Worm (Caenorhabditis elegans) whole organism, L1 larva: ENCODE results near the gene C03H5.6.
A peak's percentile ranks its signal among the peaks of the same experiment; 100 is the strongest.

Source experiments
- C04F5.9 ChIP-seq: sonication (generic microtip); optimal IDR thresholded peaks from 2 replicates; lab custom pipeline; 2016; ENCODE audit warnings: missing genetic modification characterization, missing compliant biosample characterization
- C16A3.4 ChIP-seq: fragments of 150-350 bp; optimal IDR thresholded peaks from 2 replicates; lab custom pipeline; 2014; ENCODE audit warnings: missing biosample characterization, missing genetic modification characterization
- F16B12.6 ChIP-seq: fragments of 150-350 bp; optimal IDR thresholded peaks from 2 replicates; lab custom pipeline; 2014; ENCODE audit warnings: missing biosample characterization, missing genetic modification characterization
- aha-1 ChIP-seq: fragments of 150-350 bp; optimal IDR thresholded peaks from 2 replicates; lab custom pipeline; 2014; ENCODE audit warnings: missing biosample characterization, missing genetic modification characterization
- ama-1 ChIP-seq: fragments of 150-350 bp; optimal IDR thresholded peaks from 2 replicates; lab custom pipeline; 2014
- blmp-1 ChIP-seq: fragments of 150-350 bp; optimal IDR thresholded peaks from 2 replicates; lab custom pipeline; 2014; ENCODE audit warnings: missing biosample characterization, missing genetic modification characterization
- ceh-8 ChIP-seq: fragments of 200-800 bp; sonication (Bioruptor generic); optimal IDR thresholded peaks from 2 replicates; lab custom pipeline; 2018; ENCODE audit warnings: mild to moderate bottlenecking, missing genetic modification characterization, moderate library complexity, missing compliant biosample characterization
- ceh-82 ChIP-seq, 3 experiments: fragments of 150-350 bp in 1 of 3; sonication (generic microtip) in 2 of 3; optimal IDR thresholded peaks; 2 replicates each; lab custom pipeline; 2014 to 2017; ENCODE audit warnings: missing biosample characterization in 3 of 3, missing genetic modification characterization in 3 of 3
- ces-1 ChIP-seq: fragments of 150-350 bp; optimal IDR thresholded peaks from 2 replicates; lab custom pipeline; 2014; ENCODE audit warnings: missing biosample characterization, missing genetic modification reagents, missing genetic modification characterization
- dpl-1 ChIP-seq, 3 experiments: fragments of 150-350 bp in 2 of 3; sonication (generic microtip) in 1 of 3; optimal IDR thresholded peaks; 2 replicates each; lab custom pipeline; 2014 to 2017; ENCODE audit warnings: missing biosample characterization in 3 of 3, missing genetic modification characterization in 3 of 3, missing genetic modification reagents in 3 of 3
- dsc-1 ChIP-seq: sonication (generic microtip); optimal IDR thresholded peaks from 2 replicates; lab custom pipeline; 2016; ENCODE audit warnings: mild to moderate bottlenecking, missing genetic modification characterization, missing compliant biosample characterization
- efl-1 ChIP-seq, 4 experiments: fragments of 150-350 bp; optimal IDR thresholded peaks in 3 of 4; peaks in 1 of 4; 1 replicate in 1 of 4; 2 replicates in 3 of 4; lab custom pipeline; 2014; ENCODE audit warnings: missing biosample characterization in 2 of 4, missing genetic modification characterization in 2 of 4, missing genetic modification reagents in 2 of 4
- egl-27 ChIP-seq, 2 experiments: fragments of 150-350 bp in 1 of 2; sonication (generic microtip); optimal IDR thresholded peaks; 3 replicates each; lab custom pipeline; 2017 to 2018; ENCODE audit warnings: missing biosample characterization in 2 of 2, missing genetic modification characterization in 2 of 2, missing genetic modification reagents in 2 of 2
- ets-5 ChIP-seq: fragments of 200-800 bp; sonication (Bioruptor generic); IDR thresholded peaks from 2 replicates; pipeline ENCODE4 v1.3.6; 2022; ENCODE audit warnings: missing genetic modification characterization, missing compliant biosample characterization
- fos-1 ChIP-seq: fragments of 150-350 bp; optimal IDR thresholded peaks from 2 replicates; lab custom pipeline; 2014; ENCODE audit warnings: missing biosample characterization, missing genetic modification characterization
- grh-1 ChIP-seq: fragments of 200-800 bp; sonication (Bioruptor generic); IDR thresholded peaks from 2 replicates; pipeline ENCODE4 v1.3.6; 2022; ENCODE audit warnings: missing genetic modification reagents, missing genetic modification characterization, missing compliant biosample characterization
- hlh-17 ChIP-seq: fragments of 200-800 bp; sonication (Bioruptor generic); optimal IDR thresholded peaks from 2 replicates; lab custom pipeline; 2018; ENCODE audit warnings: missing genetic modification characterization, mild to moderate bottlenecking, missing compliant biosample characterization, moderate library complexity, borderline replicate concordance
- hlh-4 ChIP-seq: sonication (generic microtip); optimal IDR thresholded peaks from 2 replicates; lab custom pipeline; 2016; ENCODE audit warnings: mild to moderate bottlenecking, missing genetic modification characterization, missing compliant biosample characterization
- hpl-2 ChIP-seq: fragments of 150-350 bp; optimal IDR thresholded peaks from 2 replicates; lab custom pipeline; 2014; ENCODE audit warnings: missing biosample characterization, missing genetic modification reagents, missing genetic modification characterization
- isw-1 ChIP-seq: fragments of 200-800 bp; sonication (Bioruptor generic); IDR thresholded peaks from 2 replicates; pipeline ENCODE4 v1.3.6; 2022; ENCODE audit warnings: missing genetic modification characterization, missing compliant biosample characterization
- lin-13 ChIP-seq: fragments of 150-350 bp; optimal IDR thresholded peaks from 2 replicates; lab custom pipeline; 2014; ENCODE audit warnings: missing biosample characterization, missing genetic modification reagents, missing genetic modification characterization
- lin-35 ChIP-seq, 2 experiments: fragments of 150-350 bp; optimal IDR thresholded peaks; 2 replicates each; lab custom pipeline; 2014; ENCODE audit warnings: missing biosample characterization in 2 of 2, missing genetic modification characterization in 2 of 2, missing genetic modification reagents in 2 of 2
- lin-39 ChIP-seq: fragments of 150-350 bp; optimal IDR thresholded peaks from 2 replicates; lab custom pipeline; 2014; ENCODE audit warnings: missing biosample characterization, missing genetic modification reagents, missing genetic modification characterization
- lsy-2 ChIP-seq, 2 experiments: fragments of 150-350 bp; optimal IDR thresholded peaks; 2 replicates each; lab custom pipeline; 2014; ENCODE audit warnings: missing biosample characterization in 2 of 2, missing genetic modification characterization in 2 of 2
- mab-9 ChIP-seq: fragments of 200-800 bp; sonication (Bioruptor generic); IDR thresholded peaks from 2 replicates; pipeline ENCODE4 v1.3.6; 2022; ENCODE audit warnings: missing genetic modification reagents, missing genetic modification characterization, missing compliant biosample characterization
- mef-2 ChIP-seq: fragments of 150-350 bp; optimal IDR thresholded peaks from 2 replicates; lab custom pipeline; 2014; ENCODE audit warnings: missing biosample characterization, missing genetic modification characterization
- mep-1 ChIP-seq: fragments of 150-350 bp; optimal IDR thresholded peaks from 2 replicates; lab custom pipeline; 2014; ENCODE audit warnings: missing biosample characterization, missing genetic modification characterization
- nhr-19 ChIP-seq: fragments of 200-800 bp; sonication (Bioruptor generic); conservative IDR thresholded peaks from 2 replicates; pipeline ENCODE4 v1.3.6; 2022; ENCODE audit warnings: missing genetic modification characterization, missing compliant biosample characterization
- nhr-20 ChIP-seq: sonication (generic microtip); optimal IDR thresholded peaks from 2 replicates; lab custom pipeline; 2016; ENCODE audit warnings: mild to moderate bottlenecking, missing genetic modification characterization, missing compliant biosample characterization
- nhr-28 ChIP-seq: fragments of 150-350 bp; optimal IDR thresholded peaks from 2 replicates; lab custom pipeline; 2014; ENCODE audit warnings: missing biosample characterization, missing genetic modification characterization
- nhr-47 ChIP-seq: sonication (generic microtip); optimal IDR thresholded peaks from 2 replicates; lab custom pipeline; 2016; ENCODE audit warnings: mild to moderate bottlenecking, missing genetic modification characterization, moderate library complexity, missing compliant biosample characterization
- nhr-71 ChIP-seq: sonication (generic microtip); optimal IDR thresholded peaks from 2 replicates; lab custom pipeline; 2016; ENCODE audit warnings: mild to moderate bottlenecking, missing genetic modification characterization, moderate library complexity, missing compliant biosample characterization
- nhr-76 ChIP-seq: sonication (generic microtip); optimal IDR thresholded peaks from 2 replicates; lab custom pipeline; 2017; ENCODE audit warnings: missing biosample characterization, missing genetic modification characterization
- nhr-77 ChIP-seq: fragments of 150-350 bp; optimal IDR thresholded peaks from 2 replicates; lab custom pipeline; 2014; ENCODE audit warnings: missing biosample characterization, missing genetic modification characterization
- nhr-84 ChIP-seq: sonication (generic microtip); optimal IDR thresholded peaks from 2 replicates; lab custom pipeline; 2017; ENCODE audit warnings: missing biosample characterization, missing genetic modification characterization
- nhr-85 ChIP-seq: sonication (generic microtip); peaks from one replicate; lab custom pipeline; 2016; ENCODE audit warnings: missing genetic modification characterization, inconsistent platforms, missing compliant biosample characterization
- nhr-90 ChIP-seq: sonication (generic microtip); optimal IDR thresholded peaks from 2 replicates; lab custom pipeline; 2016; ENCODE audit warnings: mild to moderate bottlenecking, missing genetic modification characterization, missing compliant biosample characterization; ENCODE audit not compliant: poor library complexity
- skn-1 ChIP-seq: fragments of 150-350 bp; optimal IDR thresholded peaks from 2 replicates; lab custom pipeline; 2014; ENCODE audit warnings: missing biosample characterization, missing genetic modification characterization
- snu-23 ChIP-seq: sonication (generic microtip); optimal IDR thresholded peaks from 2 replicates; lab custom pipeline; 2016; ENCODE audit warnings: missing genetic modification characterization, missing compliant biosample characterization
- sox-4 ChIP-seq: sonication (generic microtip); optimal IDR thresholded peaks from 2 replicates; lab custom pipeline; 2016; ENCODE audit warnings: missing genetic modification characterization, missing compliant biosample characterization
- sup-37 ChIP-seq: fragments of 200-800 bp; sonication (Bioruptor generic); optimal IDR thresholded peaks from 2 replicates; lab custom pipeline; 2018; ENCODE audit warnings: mild to moderate bottlenecking, missing genetic modification characterization, missing compliant biosample characterization
- swsn-7 ChIP-seq: sonication (generic microtip); optimal IDR thresholded peaks from 2 replicates; lab custom pipeline; 2016; ENCODE audit warnings: missing genetic modification characterization, missing compliant biosample characterization
- tbx-2 ChIP-seq: sonication (generic microtip); optimal IDR thresholded peaks from 2 replicates; lab custom pipeline; 2016; ENCODE audit warnings: missing genetic modification characterization, missing compliant biosample characterization
- tlp-1 ChIP-seq: fragments of 150-350 bp; optimal IDR thresholded peaks from 2 replicates; lab custom pipeline; 2014; ENCODE audit warnings: missing biosample characterization, missing genetic modification characterization
- unc-130 ChIP-seq: fragments of 150-350 bp; optimal IDR thresholded peaks from 2 replicates; lab custom pipeline; 2017; ENCODE audit warnings: missing biosample characterization, missing genetic modification characterization, inconsistent platforms
- unc-30 ChIP-seq: sonication (generic microtip); optimal IDR thresholded peaks from 2 replicates; lab custom pipeline; 2017; ENCODE audit warnings: missing biosample characterization, missing genetic modification characterization
- unc-86 ChIP-seq: sonication (generic microtip); optimal IDR thresholded peaks from 2 replicates; lab custom pipeline; 2016; ENCODE audit warnings: missing genetic modification characterization, missing compliant biosample characterization
- xbp-1 ChIP-seq: sonication (generic microtip); optimal IDR thresholded peaks from 2 replicates; lab custom pipeline; 2016; ENCODE audit warnings: missing genetic modification characterization, missing compliant biosample characterization

Gene C03H5.6

DNA sequence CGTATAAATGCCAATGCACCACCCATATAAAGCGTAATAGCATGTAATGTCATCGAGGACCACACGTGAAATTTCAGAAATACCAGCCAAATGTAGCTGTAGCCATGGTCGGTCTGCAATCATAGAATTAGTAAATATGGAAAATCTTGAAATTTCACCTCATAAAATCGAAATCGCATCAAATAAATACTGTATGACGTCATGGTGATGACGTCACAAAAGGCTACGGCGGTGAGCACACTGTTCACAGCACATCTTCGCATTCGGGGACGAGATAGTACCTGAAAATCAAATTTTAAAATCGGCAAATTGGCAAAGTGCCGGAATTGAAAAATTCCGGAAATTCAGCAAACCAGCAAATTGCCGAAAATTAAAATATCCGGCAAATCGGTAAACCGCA is 49.5 kb downstream of the C03H5.6 start:
- TF ChIP-seq grh-1 = no peak
- TF ChIP-seq mab-9 (GFP tag; lab: Robert Waterston, UW) = no peak
- TF ChIP-seq egl-27 (tag; optimal IDR thresholded peaks at IDR 0.05; lab: Kevin White, UChicago) = no peak
- TF ChIP-seq dsc-1 (tag; lab: Kevin White, UChicago) = no peak
- TF ChIP-seq nhr-77 = no peak
- no peak for TF ChIP-seq tbx-2
- TF ChIP-seq dpl-1 (GFP tag; optimal IDR thresholded peaks at IDR 0.05; lab: Kevin White, UChicago) = no peak
- TF ChIP-seq mef-2 (tag; lab: Kevin White, UChicago) = no peak
- TF ChIP-seq tlp-1 (tag; lab: Kevin White, UChicago) = no peak
- TF ChIP-seq ama-1 (lab: Kevin White, UChicago) = no peak
- TF ChIP-seq C04F5.9 (tag; lab: Kevin White, UChicago) = no peak
- no peak for TF ChIP-seq sup-37 (GFP tag; lab: Kevin White, UChicago)
- no peak for TF ChIP-seq unc-30 (tag; lab: Kevin White, UChicago)
- TF ChIP-seq unc-130 (tag; lab: Kevin White, UChicago) = no peak
- no peak for TF ChIP-seq fos-1 (tag; lab: Kevin White, UChicago)
- no peak for TF ChIP-seq C16A3.4
- TF ChIP-seq aha-1 (tag; lab: Kevin White, UChicago) = no peak
- no peak for TF ChIP-seq mep-1 (tag; lab: Kevin White, UChicago)
- no peak for TF ChIP-seq nhr-76
- no peak for TF ChIP-seq nhr-19 (GFP tag; lab: Robert Waterston, UW)

DNA sequence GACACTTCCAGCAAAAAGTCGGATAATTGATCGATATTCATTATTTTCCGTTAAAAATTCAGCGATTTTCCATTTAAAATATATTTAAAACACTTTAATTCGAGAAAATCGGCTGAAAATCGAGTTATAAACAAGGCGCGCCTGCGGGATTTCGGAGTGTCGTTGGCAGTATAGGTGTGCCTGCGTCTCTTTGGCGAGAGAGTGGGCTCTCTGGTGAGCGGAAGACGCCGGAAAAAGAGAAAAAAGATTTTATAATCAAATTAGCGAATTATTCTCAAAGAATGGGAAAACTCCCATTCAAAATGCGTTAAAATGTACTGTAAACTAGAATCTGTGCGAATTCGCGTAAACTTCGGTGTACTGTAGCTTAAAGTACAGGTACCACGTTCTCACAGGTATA is 51.5 kb downstream of the C03H5.6 start, which contains the start of gene D1069.3:
Gene D1069.3, minus strand, starts transcription at position 158 of the 400 bp plus-strand sequence.
- TF ChIP-seq nhr-47 (tag; lab: Kevin White, UChicago) (peak; percentile 74), xbp-1 (tag; lab: Kevin White, UChicago) (peak; percentile 48), nhr-84 (tag; lab: Kevin White, UChicago) (no peak), dpl-1 (GFP tag; optimal IDR thresholded peaks at IDR 0.05; lab: Kevin White, UChicago) (peak; percentile 14 to 59 (median 23)), sox-4 (tag; lab: Kevin White, UChicago) (no peak), snu-23 (peak; percentile 58), dsc-1 (tag; lab: Kevin White, UChicago) (peak; percentile 21), nhr-85 (tag; lab: Kevin White, UChicago) (peak; percentile 39), ceh-8 (peak; percentile 90), ceh-82 (tag; optimal IDR thresholded peaks at IDR 0.05; lab: Kevin White, UChicago) (peak; percentile 31 to 52 (median 41)), unc-86 (tag; lab: Kevin White, UChicago) (peak; percentile 34), nhr-71 (tag; lab: Kevin White, UChicago) (peak; percentile 67), lsy-2 (tag; optimal IDR thresholded peaks at IDR 0.05; lab: Kevin White, UChicago) (peak; percentile 55 to 58), nhr-90 (tag; lab: Kevin White, UChicago) (no peak), lin-13 (GFP tag; lab: Kevin White, UChicago) (no peak), ets-5 (GFP tag; lab: Robert Waterston, UW) (no peak), nhr-28 (no peak), egl-27 (tag; optimal IDR thresholded peaks at IDR 0.05; lab: Kevin White, UChicago) (no peak), blmp-1 (tag; lab: Kevin White, UChicago) (peak; percentile 4), mep-1 (tag; lab: Kevin White, UChicago) (peak; percentile 50), isw-1 (GFP tag; lab: Robert Waterston, UW) (peak; percentile 47; the same call in 1 of the 2 replicates), swsn-7 (tag; lab: Kevin White, UChicago) (peak; percentile 66), hlh-4 (tag; lab: Kevin White, UChicago) (no peak), unc-130 (tag; lab: Kevin White, UChicago) (peak; percentile 24), skn-1 (tag; lab: Kevin White, UChicago) (peak; percentile 39), lin-35 (GFP tag; optimal IDR thresholded peaks at IDR 0.05; lab: Kevin White, UChicago) (peak; percentile 51 to 52), nhr-19 (GFP tag; lab: Robert Waterston, UW) (0 out of 2 replicates have a peak, but pooled peaks have one; percentile 23), mef-2 (tag; lab: Kevin White, UChicago) (no peak), hlh-17 (GFP tag; lab: Kevin White, UChicago) (no peak), C04F5.9 (tag; lab: Kevin White, UChicago) (peak; percentile 9), lin-39 (tag; lab: Kevin White, UChicago) (no peak), F16B12.6 (tag; lab: Kevin White, UChicago) (peak; percentile 43), nhr-20 (tag; lab: Kevin White, UChicago) (peak; percentile 11), tbx-2 (peak; percentile 46), ces-1 (GFP tag; lab: Kevin White, UChicago) (peak; percentile 4), efl-1 (optimal IDR thresholded peaks at IDR 0.05; lab: Kevin White, UChicago) (peak; percentile 62 to 65), efl-1 (GFP tag; optimal IDR thresholded peaks at IDR 0.05 in 1 of 2; lab: Kevin White, UChicago) (peak; percentile 53 to 90), hpl-2 (GFP tag; lab: Kevin White, UChicago) (no peak)
